Comparison of ENCODE assay signal across 1 fruit fly cellular context in genomic region chr2L:14024051-14024745, dm6.
A peak's percentile ranks its signal among the peaks of the same experiment; 100 is the strongest.
TF ChIP-seq lines count a peak whose summit lies in the region.

No protein-coding gene starts in this region.

TF ChIP-seq in whole organism, embryonic, 481 proteins besides CTCF, POLR2A, EP300 and RAD21 (continued from another document and continues in another):
- peak; percentile 99 for TF ChIP-seq fd3F (GFP tag; optimal IDR thresholded peaks at IDR 0.05; lab: Kevin White, UChicago)
- peak; percentile 99 for TF ChIP-seq zfh1 (GFP tag; IDR thresholded peaks at IDR 0.05; lab: Robert Waterston, UW)
- peak; percentile 93 for TF ChIP-seq croc (GFP tag; conservative IDR thresholded peaks at IDR 0.05; lab: Robert Waterston, UW)
- TF ChIP-seq ranshi (GFP tag; IDR thresholded peaks at IDR 0.05; lab: Robert Waterston, UW), result peak; percentile 98
- TF ChIP-seq CG4360 (GFP tag; IDR thresholded peaks at IDR 0.05; lab: Robert Waterston, UW), result peak; percentile 98
- TF ChIP-seq fru (optimal IDR thresholded peaks at IDR 0.05; lab: Kevin White, UChicago), result no peak
- peak; percentile 99 for TF ChIP-seq Sox102F (GFP tag; optimal IDR thresholded peaks at IDR 0.05; lab: Kevin White, UChicago)
- peak; percentile 99 for TF ChIP-seq CG4617 (GFP tag; optimal IDR thresholded peaks at IDR 0.05; lab: Kevin White, UChicago; ENCODE audit: borderline replicate concordance)
- peak; percentile 100 for TF ChIP-seq CG18619 (GFP tag; optimal IDR thresholded peaks at IDR 0.05; lab: Kevin White, UChicago)
- peak; percentile 98 for TF ChIP-seq CG18476 (GFP tag; optimal IDR thresholded peaks at IDR 0.05; lab: Kevin White, UChicago)
- no peak for TF ChIP-seq CG34224 (GFP tag; IDR thresholded peaks at IDR 0.05; lab: Robert Waterston, UW; ENCODE audit: partially characterized antibody)
- peak; percentile 95 for TF ChIP-seq CG3163 (GFP tag; optimal IDR thresholded peaks at IDR 0.05; lab: Kevin White, UChicago)
- peak; percentile 97 for TF ChIP-seq CG17829 (tag; optimal IDR thresholded peaks at IDR 0.05; lab: Kevin White, UChicago)
- TF ChIP-seq Deaf1 (tag; optimal IDR thresholded peaks at IDR 0.05; lab: Kevin White, UChicago), result peak; percentile 84
- peak; percentile 100 for TF ChIP-seq HHEX (GFP tag; optimal IDR thresholded peaks at IDR 0.05; lab: Kevin White, UChicago)
- peak; percentile 99 for TF ChIP-seq pho (GFP tag; optimal IDR thresholded peaks at IDR 0.05; lab: Kevin White, UChicago)
- peak; percentile 88 for TF ChIP-seq Ptx1 (GFP tag; IDR thresholded peaks at IDR 0.05; lab: Robert Waterston, UW)
- TF ChIP-seq Med (GFP tag; lab: Kevin White, UChicago), result peak; percentile 100
- TF ChIP-seq CG15696 (tag; optimal IDR thresholded peaks at IDR 0.05; lab: Kevin White, UChicago), result peak; percentile 100
- peak; percentile 98 for TF ChIP-seq CG1024 (GFP tag; IDR thresholded peaks at IDR 0.05; lab: Robert Waterston, UW)
- no peak for TF ChIP-seq CG2129 (GFP tag; IDR thresholded peaks at IDR 0.05; lab: Robert Waterston, UW; ENCODE audit: partially characterized antibody)
- TF ChIP-seq unpg (GFP tag; optimal IDR thresholded peaks at IDR 0.05; lab: Kevin White, UChicago), result peak; percentile 98
- peak; percentile 95 to 98 for TF ChIP-seq Pdp1 (GFP tag; optimal IDR thresholded peaks at IDR 0.05; lab: Kevin White, UChicago)
- TF ChIP-seq CG7271 (tag; optimal IDR thresholded peaks at IDR 0.05; lab: Kevin White, UChicago), result peak; percentile 99
- TF ChIP-seq pnt (GFP tag; optimal IDR thresholded peaks at IDR 0.05; lab: Kevin White, UChicago), result peak; percentile 99
- peak; percentile 99 for TF ChIP-seq NK7.1 (GFP tag; optimal IDR thresholded peaks at IDR 0.05; lab: Kevin White, UChicago)
- peak; percentile 98 for TF ChIP-seq Bteb2 (GFP tag; optimal IDR thresholded peaks at IDR 0.05; lab: Kevin White, UChicago)
- peak; percentile 17 to 80 for TF ChIP-seq crp (GFP tag; optimal IDR thresholded peaks at IDR 0.05; lab: Kevin White, UChicago)
- TF ChIP-seq CG9215 (GFP tag; IDR thresholded peaks at IDR 0.05; lab: Robert Waterston, UW), result peak; percentile 83
- TF ChIP-seq Ets65A (GFP tag; lab: Kevin White, UChicago), result peak; percentile 96
- peak; percentile 99 for TF ChIP-seq CG10565 (GFP tag; optimal IDR thresholded peaks at IDR 0.05; lab: Kevin White, UChicago)
- peak; percentile 98 for TF ChIP-seq CG6854 (GFP tag; optimal IDR thresholded peaks at IDR 0.05; lab: Kevin White, UChicago)
- TF ChIP-seq wdn (GFP tag; IDR thresholded peaks at IDR 0.05; lab: Robert Waterston, UW), result peak; percentile 95
- peak; percentile 97 for TF ChIP-seq luna (GFP tag; optimal IDR thresholded peaks at IDR 0.05; lab: Kevin White, UChicago)
- peak; percentile 95 for TF ChIP-seq CG2889 (GFP tag; IDR thresholded peaks at IDR 0.05; lab: Robert Waterston, UW)
- TF ChIP-seq eve (GFP tag; optimal IDR thresholded peaks at IDR 0.05; lab: Kevin White, UChicago), result peak; percentile 49 to 98
- peak; percentile 99 for TF ChIP-seq CG12219 (GFP tag; optimal IDR thresholded peaks at IDR 0.05; lab: Kevin White, UChicago)
- peak; percentile 97 for TF ChIP-seq E2f1 (GFP tag; IDR thresholded peaks at IDR 0.05; lab: Robert Waterston, UW)
- peak; percentile 99 for TF ChIP-seq gcm2 (GFP tag; optimal IDR thresholded peaks at IDR 0.05; lab: Kevin White, UChicago)
- TF ChIP-seq CG2678 (tag; optimal IDR thresholded peaks at IDR 0.05; lab: Kevin White, UChicago), result peak; percentile 100
- TF ChIP-seq Antp (GFP tag; optimal IDR thresholded peaks at IDR 0.05; lab: Kevin White, UChicago), result peak; percentile 99
- peak; percentile 98 for TF ChIP-seq ERR (GFP tag; optimal IDR thresholded peaks at IDR 0.05; lab: Kevin White, UChicago)
- peak; percentile 100 for TF ChIP-seq CG1792 (GFP tag; optimal IDR thresholded peaks at IDR 0.05; lab: Kevin White, UChicago)
- TF ChIP-seq bigmax (GFP tag; optimal IDR thresholded peaks at IDR 0.05; lab: Kevin White, UChicago), result peak; percentile 93
- peak; percentile 99 for TF ChIP-seq btn (GFP tag; optimal IDR thresholded peaks at IDR 0.05; lab: Kevin White, UChicago)
- peak; percentile 98 for TF ChIP-seq emc (GFP tag; optimal IDR thresholded peaks at IDR 0.05; lab: Kevin White, UChicago)
- peak; percentile 91 for TF ChIP-seq CG18011 (GFP tag; optimal IDR thresholded peaks at IDR 0.05; lab: Kevin White, UChicago)
- peak; percentile 98 for TF ChIP-seq jing (GFP tag; optimal IDR thresholded peaks at IDR 0.05; lab: Kevin White, UChicago)
- TF ChIP-seq Hmx (GFP tag; optimal IDR thresholded peaks at IDR 0.05; lab: Kevin White, UChicago), result peak; percentile 73
- peak; percentile 99 for TF ChIP-seq CG12299 (tag; optimal IDR thresholded peaks at IDR 0.05; lab: Kevin White, UChicago)
- TF ChIP-seq CG3838 (GFP tag; optimal IDR thresholded peaks at IDR 0.05; lab: Kevin White, UChicago), result peak; percentile 100
- peak; percentile 100 for TF ChIP-seq sr (GFP tag; IDR thresholded peaks at IDR 0.05; lab: Robert Waterston, UW)
- peak; percentile 99 for TF ChIP-seq Fer2 (tag; optimal IDR thresholded peaks at IDR 0.05; lab: Kevin White, UChicago)
- peak; percentile 100 for TF ChIP-seq trh (GFP tag; optimal IDR thresholded peaks at IDR 0.05; lab: Kevin White, UChicago)
- TF ChIP-seq CG7556 (GFP tag; optimal IDR thresholded peaks at IDR 0.05; lab: Kevin White, UChicago), result peak; percentile 99
- peak; percentile 97 for TF ChIP-seq dati (GFP tag; IDR thresholded peaks at IDR 0.05; lab: Robert Waterston, UW)
- TF ChIP-seq CG31441 (GFP tag; IDR thresholded peaks at IDR 0.05; lab: Robert Waterston, UW), result peak; percentile 96
- TF ChIP-seq CG8281 (tag; optimal IDR thresholded peaks at IDR 0.05; lab: Kevin White, UChicago), result peak; percentile 96
- TF ChIP-seq ac (GFP tag; optimal IDR thresholded peaks at IDR 0.05; lab: Kevin White, UChicago), result peak; percentile 100
- TF ChIP-seq Gug (GFP tag; IDR thresholded peaks at IDR 0.05; lab: Robert Waterston, UW), result peak; percentile 81; the same call in 2 of the 4 replicates
- 0 out of 2 replicates have a peak, but pooled peaks have one; percentile 29 for TF ChIP-seq dan (GFP tag; IDR thresholded peaks at IDR 0.05; lab: Robert Waterston, UW)
- TF ChIP-seq psq (GFP tag; optimal IDR thresholded peaks at IDR 0.05; lab: Kevin White, UChicago), result peak; percentile 98
- TF ChIP-seq Poxn (GFP tag; IDR thresholded peaks at IDR 0.05; lab: Robert Waterston, UW), result peak; percentile 85
- peak; percentile 99 for TF ChIP-seq Atf6 (GFP tag; IDR thresholded peaks at IDR 0.05; lab: Robert Waterston, UW)
- peak; percentile 100 for TF ChIP-seq caup (GFP tag; optimal IDR thresholded peaks at IDR 0.05; lab: Kevin White, UChicago; ENCODE audit: severe bottlenecking)
- TF ChIP-seq CG10979 (tag; optimal IDR thresholded peaks at IDR 0.05; lab: Kevin White, UChicago), result peak; percentile 92
- peak; percentile 99 for TF ChIP-seq CG30431 (GFP tag; optimal IDR thresholded peaks at IDR 0.05; lab: Kevin White, UChicago)
- TF ChIP-seq nerfin-1 (tag; optimal IDR thresholded peaks at IDR 0.05; lab: Kevin White, UChicago), result peak; percentile 99
- TF ChIP-seq CG4730 (GFP tag; IDR thresholded peaks at IDR 0.05; lab: Robert Waterston, UW), result peak; percentile 96
- TF ChIP-seq CG18262 (tag; optimal IDR thresholded peaks at IDR 0.05; lab: Kevin White, UChicago), result peak; percentile 97
- TF ChIP-seq bbx (GFP tag; IDR thresholded peaks at IDR 0.05; lab: Robert Waterston, UW; ENCODE audit: partially characterized antibody), result no peak
- TF ChIP-seq z (GFP tag; IDR thresholded peaks at IDR 0.05; lab: Robert Waterston, UW), result peak; percentile 91
- peak; percentile 51; the same call in 1 of the 3 replicates for TF ChIP-seq hb (GFP tag; IDR thresholded peaks at IDR 0.05; lab: Robert Waterston, UW; ENCODE audit: partially characterized antibody)
- TF ChIP-seq az2 (GFP tag; optimal IDR thresholded peaks at IDR 0.05; lab: Kevin White, UChicago), result peak; percentile 90
- peak; percentile 100 for TF ChIP-seq CG12071 (GFP tag; optimal IDR thresholded peaks at IDR 0.05; lab: Kevin White, UChicago)
- TF ChIP-seq odd (GFP tag; optimal IDR thresholded peaks at IDR 0.05; lab: Kevin White, UChicago), result peak; percentile 100
- TF ChIP-seq dmrt99B (tag; optimal IDR thresholded peaks at IDR 0.05; lab: Kevin White, UChicago), result peak; percentile 98
- peak; percentile 100 for TF ChIP-seq org-1 (GFP tag; optimal IDR thresholded peaks at IDR 0.05; lab: Kevin White, UChicago)
- peak; percentile 46 for TF ChIP-seq Dp (GFP tag; optimal IDR thresholded peaks at IDR 0.05; lab: Kevin White, UChicago)
- peak; percentile 97 for TF ChIP-seq sug (tag; optimal IDR thresholded peaks at IDR 0.05; lab: Kevin White, UChicago)
- TF ChIP-seq TFAM (GFP tag; optimal IDR thresholded peaks at IDR 0.05; lab: Kevin White, UChicago), result peak; percentile 97
- peak; percentile 100 for TF ChIP-seq Lhr (GFP tag; optimal IDR thresholded peaks at IDR 0.05; lab: Kevin White, UChicago)
- TF ChIP-seq zfh2 (GFP tag; optimal IDR thresholded peaks at IDR 0.05; lab: Kevin White, UChicago), result peak; percentile 91
- TF ChIP-seq CG1647 (GFP tag; optimal IDR thresholded peaks at IDR 0.05; lab: Kevin White, UChicago), result peak; percentile 99
- TF ChIP-seq CG13123 (GFP tag; optimal IDR thresholded peaks at IDR 0.05; lab: Kevin White, UChicago), result peak; percentile 100
- no peak for TF ChIP-seq hbn (GFP tag; IDR thresholded peaks at IDR 0.05; lab: Robert Waterston, UW; ENCODE audit: partially characterized antibody)
- TF ChIP-seq ken (GFP tag; IDR thresholded peaks at IDR 0.05; lab: Robert Waterston, UW), result peak; percentile 98
- TF ChIP-seq Dref (GFP tag; IDR thresholded peaks at IDR 0.05; lab: Robert Waterston, UW), result peak; percentile 51; the same call in 1 of the 2 replicates
- peak; percentile 85 for TF ChIP-seq CG9797 (GFP tag; optimal IDR thresholded peaks at IDR 0.05; lab: Kevin White, UChicago)
- peak; percentile 95 for TF ChIP-seq CG2116 (GFP tag; optimal IDR thresholded peaks at IDR 0.05; lab: Kevin White, UChicago)
- TF ChIP-seq CG11456 (GFP tag; IDR thresholded peaks at IDR 0.05; lab: Robert Waterston, UW), result peak; percentile 99
- TF ChIP-seq bab2 (GFP tag; optimal IDR thresholded peaks at IDR 0.05; lab: Kevin White, UChicago), result peak; percentile 100
- TF ChIP-seq CG1529 (GFP tag; optimal IDR thresholded peaks at IDR 0.05; lab: Kevin White, UChicago), result peak; percentile 100
- TF ChIP-seq vvl (GFP tag; IDR thresholded peaks at IDR 0.05; lab: Robert Waterston, UW), result peak; percentile 98
- peak; percentile 99 for TF ChIP-seq cato (GFP tag; optimal IDR thresholded peaks at IDR 0.05; lab: Kevin White, UChicago; ENCODE audit: borderline replicate concordance)
- peak; percentile 98 for TF ChIP-seq Optix (GFP tag; IDR thresholded peaks at IDR 0.05; lab: Robert Waterston, UW)
- peak; percentile 99 for TF ChIP-seq CG12769 (tag; optimal IDR thresholded peaks at IDR 0.05; lab: Kevin White, UChicago)
- TF ChIP-seq p53 (GFP tag; optimal IDR thresholded peaks at IDR 0.05; lab: Kevin White, UChicago), result peak; percentile 99
- peak; percentile 97 for TF ChIP-seq peb (GFP tag; IDR thresholded peaks at IDR 0.05; lab: Robert Waterston, UW)
- TF ChIP-seq gce (GFP tag; IDR thresholded peaks at IDR 0.05; lab: Robert Waterston, UW), result peak; percentile 100
- peak; percentile 98 for TF ChIP-seq ase (GFP tag; IDR thresholded peaks at IDR 0.05; lab: Robert Waterston, UW)
- peak; percentile 89 for TF ChIP-seq sisA (GFP tag; IDR thresholded peaks at IDR 0.05; lab: Robert Waterston, UW)
- peak; percentile 94 for TF ChIP-seq dysf (GFP tag; IDR thresholded peaks at IDR 0.05; lab: Robert Waterston, UW)
- TF ChIP-seq amos (GFP tag; IDR thresholded peaks at IDR 0.05; lab: Robert Waterston, UW; ENCODE audit: partially characterized antibody), result no peak
- 0 out of 3 replicates have a peak, but pooled peaks have one; percentile 43 for TF ChIP-seq CG14860 (GFP tag; IDR thresholded peaks at IDR 0.05; lab: Robert Waterston, UW; ENCODE audit: partially characterized antibody)
- no peak for TF ChIP-seq CG16813 (GFP tag; IDR thresholded peaks at IDR 0.05; lab: Robert Waterston, UW; ENCODE audit: partially characterized antibody)
- peak; percentile 88 for TF ChIP-seq Doc2 (GFP tag; IDR thresholded peaks at IDR 0.05; lab: Robert Waterston, UW)
- TF ChIP-seq dmrt11E (tag; optimal IDR thresholded peaks at IDR 0.05; lab: Kevin White, UChicago), result peak; percentile 99
- peak; percentile 92 for TF ChIP-seq CG30403 (GFP tag; optimal IDR thresholded peaks at IDR 0.05; lab: Kevin White, UChicago)
- peak; percentile 99 for TF ChIP-seq gcm (GFP tag; optimal IDR thresholded peaks at IDR 0.05; lab: Kevin White, UChicago)
- peak; percentile 100 for TF ChIP-seq eyg (GFP tag; optimal IDR thresholded peaks at IDR 0.05; lab: Kevin White, UChicago)
- TF ChIP-seq Drgx (GFP tag; IDR thresholded peaks at IDR 0.05; lab: Robert Waterston, UW), result peak; percentile 88
- TF ChIP-seq CG4820 (GFP tag; optimal IDR thresholded peaks at IDR 0.05; lab: Kevin White, UChicago), result peak; percentile 98
- TF ChIP-seq Camta (GFP tag; optimal IDR thresholded peaks at IDR 0.05; lab: Kevin White, UChicago), result peak; percentile 100
- TF ChIP-seq al (GFP tag; IDR thresholded peaks at IDR 0.05; lab: Robert Waterston, UW), result peak; percentile 83
- peak; percentile 99 for TF ChIP-seq bcd (GFP tag; optimal IDR thresholded peaks at IDR 0.05; lab: Kevin White, UChicago)
- TF ChIP-seq CG1602 (GFP tag; optimal IDR thresholded peaks at IDR 0.05; lab: Kevin White, UChicago), result peak; percentile 99
- peak; percentile 99 for TF ChIP-seq CG3726 (GFP tag; IDR thresholded peaks at IDR 0.05; lab: Robert Waterston, UW)
- no peak for TF ChIP-seq unc-4 (GFP tag; IDR thresholded peaks at IDR 0.05; lab: Robert Waterston, UW; ENCODE audit: partially characterized antibody)
- TF ChIP-seq CG8290 (GFP tag; optimal IDR thresholded peaks at IDR 0.05; lab: Kevin White, UChicago), result peak; percentile 100
- TF ChIP-seq CG8290 (tag; optimal IDR thresholded peaks at IDR 0.05; lab: Kevin White, UChicago), result peak; percentile 100
- TF ChIP-seq CG5953 (GFP tag; IDR thresholded peaks at IDR 0.05; lab: Robert Waterston, UW), result peak; percentile 99
- no peak for TF ChIP-seq Sin3A (optimal IDR thresholded peaks at IDR 0.05; lab: Kevin White, UChicago)
- peak; percentile 90 for TF ChIP-seq nmo (GFP tag; optimal IDR thresholded peaks at IDR 0.05; lab: Kevin White, UChicago)
- TF ChIP-seq mam (GFP tag; optimal IDR thresholded peaks at IDR 0.05; lab: Kevin White, UChicago), result peak; percentile 98
- peak; percentile 99 for TF ChIP-seq salm (tag; optimal IDR thresholded peaks at IDR 0.05; lab: Kevin White, UChicago)
- peak; percentile 99 for TF ChIP-seq CG15601 (tag; optimal IDR thresholded peaks at IDR 0.05; lab: Kevin White, UChicago)
- peak; percentile 99 for TF ChIP-seq CG11247 (GFP tag; IDR thresholded peaks at IDR 0.05; lab: Robert Waterston, UW)
- TF ChIP-seq Hr78 (GFP tag; optimal IDR thresholded peaks at IDR 0.05; lab: Kevin White, UChicago), result peak in 1 of 2 experiments; percentile 82
